Worm (Caenorhabditis elegans) whole organism, L3 larva: Measurements from ENCODE around the gene sre-30.

Source experiments
- R02D3.7 ChIP-seq: fragments of 150-350 bp; optimal IDR thresholded peaks from 2 replicates; lab custom pipeline; 2014; ENCODE audit warnings: missing biosample characterization, missing genetic modification characterization
- ZK546.5 ChIP-seq: sonication (generic microtip); optimal IDR thresholded peaks from 2 replicates; lab custom pipeline; 2017; ENCODE audit warnings: missing biosample characterization, missing genetic modification characterization
- ama-1 ChIP-seq: fragments of 150-350 bp; optimal IDR thresholded peaks from 2 replicates; lab custom pipeline; 2018
- ceh-82 ChIP-seq: fragments of 150-350 bp; optimal IDR thresholded peaks from 2 replicates; lab custom pipeline; 2014; ENCODE audit warnings: missing biosample characterization, missing genetic modification characterization
- egl-27 ChIP-seq: sonication (generic microtip); optimal IDR thresholded peaks from 4 replicates; lab custom pipeline; 2017; ENCODE audit warnings: missing biosample characterization, missing genetic modification reagents, missing genetic modification characterization
- elt-3 ChIP-seq, 3 experiments: fragments of 150-350 bp in 1 of 3; sonication (generic microtip) in 2 of 3; optimal IDR thresholded peaks; 2 replicates in 2 of 3; 4 replicates in 1 of 3; lab custom pipeline; 2014 to 2017; ENCODE audit warnings: missing biosample characterization in 3 of 3, missing genetic modification characterization in 3 of 3
- fkh-10 ChIP-seq: sonication (generic microtip); optimal IDR thresholded peaks from 2 replicates; lab custom pipeline; 2017; ENCODE audit warnings: missing biosample characterization, missing genetic modification reagents, missing genetic modification characterization
- fos-1 ChIP-seq: fragments of 150-350 bp; optimal IDR thresholded peaks from 2 replicates; lab custom pipeline; 2014; ENCODE audit warnings: missing biosample characterization, missing genetic modification characterization
- nhr-28 ChIP-seq: fragments of 150-350 bp; optimal IDR thresholded peaks from 2 replicates; lab custom pipeline; 2014; ENCODE audit warnings: missing biosample characterization, missing genetic modification characterization
- nhr-77 ChIP-seq: fragments of 150-350 bp; optimal IDR thresholded peaks from 2 replicates; lab custom pipeline; 2014; ENCODE audit warnings: missing biosample characterization, missing genetic modification characterization
- pha-4 ChIP-seq: fragments of 150-350 bp; optimal IDR thresholded peaks from 2 replicates; lab custom pipeline; 2014; ENCODE audit warnings: missing biosample characterization, missing genetic modification reagents, missing genetic modification characterization
- snpc-4 ChIP-seq: fragments of 150-350 bp; optimal IDR thresholded peaks from 2 replicates; lab custom pipeline; 2014; ENCODE audit warnings: missing biosample characterization, missing genetic modification characterization

- TF ChIP-seq ceh-82 (tag; lab: Kevin White, UChicago) (no peak), ama-1 (lab: Kevin White, UChicago) (no peak), nhr-77 (tag; lab: Kevin White, UChicago) (no peak), fkh-10 (GFP tag; lab: Kevin White, UChicago) (no peak), elt-3 (tag; optimal IDR thresholded peaks at IDR 0.05; lab: Kevin White, UChicago) (no peak), ZK546.5 (no peak), pha-4 (no peak), snpc-4 (tag; lab: Kevin White, UChicago) (no peak), R02D3.7 (tag; lab: Kevin White, UChicago) (no peak), egl-27 (tag; lab: Kevin White, UChicago) (no peak), fos-1 (no peak), nhr-28 (tag; lab: Kevin White, UChicago) (no peak)
Observed at ce11 chrII:12408717-12409116, 2.4 kb upstream of the sre-30 start, which contains the start of gene sre-31.
